Worm (Caenorhabditis elegans): Measurements from ENCODE around the gene dph-3.

The dph-3 gene

DNA sequence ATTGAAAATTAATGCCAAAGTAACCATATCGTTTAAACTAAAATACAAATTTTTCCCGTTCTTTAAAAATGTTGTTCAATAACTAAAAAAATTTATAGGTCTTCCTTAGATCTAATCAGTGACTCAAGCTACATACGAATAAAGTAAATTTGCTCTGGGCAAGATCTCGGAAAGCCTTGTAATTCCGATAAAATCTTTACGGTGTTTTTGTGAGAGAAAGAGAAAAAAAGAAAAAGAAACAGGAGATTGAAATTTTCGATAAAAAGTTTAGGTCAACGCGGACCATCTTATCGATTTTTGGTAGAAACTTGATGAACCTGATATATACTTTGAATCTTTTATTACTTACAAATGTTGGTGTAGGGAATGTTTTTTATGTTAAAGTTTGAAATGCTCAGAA lies 16.2 kb downstream of the dph-3 start:
- TF ChIP-seq T22C8.4 (GFP tag; IDR thresholded peaks at IDR 0.05) = no peak
- TF ChIP-seq ztf-23 (GFP tag; IDR thresholded peaks at IDR 0.05) = no peak
- no peak for TF ChIP-seq cog-1 (tag; optimal IDR thresholded peaks at IDR 0.05)
- no peak for TF ChIP-seq klf-2 (GFP tag; conservative IDR thresholded peaks at IDR 0.05)
- TF ChIP-seq tab-1 (GFP tag; IDR thresholded peaks at IDR 0.05) = no peak
- TF ChIP-seq ref-1 (GFP tag; conservative IDR thresholded peaks at IDR 0.05) = no peak

DNA sequence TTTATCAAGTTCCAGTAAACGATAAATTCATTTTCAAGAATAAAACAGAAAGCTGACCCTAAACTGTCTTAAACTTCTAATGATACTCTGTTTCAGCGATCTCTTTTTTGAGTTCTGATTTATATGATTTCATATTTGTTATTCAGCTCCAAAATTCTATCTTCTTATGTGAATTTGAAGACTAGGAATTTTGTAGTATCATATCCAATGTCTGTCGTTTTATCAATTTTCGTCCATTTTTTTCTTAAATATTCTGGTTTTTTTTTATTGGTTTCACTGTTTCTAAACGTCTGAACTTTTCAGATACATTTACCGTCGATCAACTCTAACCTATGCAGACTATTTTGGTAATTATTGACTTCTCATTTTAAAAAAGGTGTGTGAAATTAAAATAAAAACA lies 18.0 kb downstream of the dph-3 start, which contains the start of the genes nhr-138 and C28D4.18:
Gene nhr-138 (plus strand): TSS at position 304 of the 400 bp plus-strand sequence.
Gene C28D4.18 (plus strand): TSS at position 333 of the 400 bp plus-strand sequence.
- TF ChIP-seq ref-1 (GFP tag; conservative IDR thresholded peaks at IDR 0.05) (no peak), tab-1 (GFP tag; IDR thresholded peaks at IDR 0.05) (no peak), cog-1 (tag; optimal IDR thresholded peaks at IDR 0.05) (no peak), ztf-23 (GFP tag; IDR thresholded peaks at IDR 0.05) (no peak), T22C8.4 (GFP tag; IDR thresholded peaks at IDR 0.05) (no peak), flt-1 (GFP tag; IDR thresholded peaks at IDR 0.05) (no peak), med-1 (GFP tag; optimal IDR thresholded peaks at IDR 0.05; ENCODE audit: insufficient read depth) (no peak), ztf-29 (GFP tag; IDR thresholded peaks at IDR 0.05) (no peak), klf-2 (GFP tag; conservative IDR thresholded peaks at IDR 0.05) (no peak)

DNA sequence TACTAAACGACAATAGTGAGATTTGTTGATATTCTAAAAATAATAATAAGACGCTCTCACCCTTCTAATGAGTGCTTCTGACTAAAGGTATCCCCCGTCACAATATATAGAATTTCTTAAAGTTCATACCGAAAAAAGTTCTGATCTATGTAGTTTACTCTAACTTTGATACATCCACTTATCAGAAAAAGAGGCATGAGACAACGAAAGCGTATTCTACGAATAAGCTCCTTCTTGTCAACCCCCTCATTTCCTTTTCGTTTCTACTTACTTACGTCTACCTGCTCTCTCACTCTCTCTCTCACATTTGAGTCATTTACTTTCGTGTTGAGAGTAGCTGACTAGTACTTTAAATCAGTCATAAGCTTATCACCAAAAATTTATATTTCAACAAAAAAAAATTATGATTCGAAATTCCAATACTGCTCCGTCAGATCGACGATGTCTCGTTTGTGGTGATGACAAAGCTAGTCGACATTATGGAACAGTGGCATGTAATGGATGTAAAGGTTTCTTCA lies 18.6 kb downstream of the dph-3 start:
- no peak for TF ChIP-seq flt-1 (GFP tag; IDR thresholded peaks at IDR 0.05)
- no peak for TF ChIP-seq ztf-29 (GFP tag; IDR thresholded peaks at IDR 0.05)
- no peak for TF ChIP-seq klf-2 (GFP tag; conservative IDR thresholded peaks at IDR 0.05)
- TF ChIP-seq ref-1 (GFP tag; conservative IDR thresholded peaks at IDR 0.05) = no peak
- TF ChIP-seq cog-1 (tag; optimal IDR thresholded peaks at IDR 0.05) = no peak
- no peak for TF ChIP-seq med-1 (GFP tag; optimal IDR thresholded peaks at IDR 0.05; ENCODE audit: insufficient read depth)
- no peak for TF ChIP-seq T22C8.4 (GFP tag; IDR thresholded peaks at IDR 0.05)
- TF ChIP-seq ztf-23 (GFP tag; IDR thresholded peaks at IDR 0.05) = no peak
- TF ChIP-seq tab-1 (GFP tag; IDR thresholded peaks at IDR 0.05) = no peak

DNA sequence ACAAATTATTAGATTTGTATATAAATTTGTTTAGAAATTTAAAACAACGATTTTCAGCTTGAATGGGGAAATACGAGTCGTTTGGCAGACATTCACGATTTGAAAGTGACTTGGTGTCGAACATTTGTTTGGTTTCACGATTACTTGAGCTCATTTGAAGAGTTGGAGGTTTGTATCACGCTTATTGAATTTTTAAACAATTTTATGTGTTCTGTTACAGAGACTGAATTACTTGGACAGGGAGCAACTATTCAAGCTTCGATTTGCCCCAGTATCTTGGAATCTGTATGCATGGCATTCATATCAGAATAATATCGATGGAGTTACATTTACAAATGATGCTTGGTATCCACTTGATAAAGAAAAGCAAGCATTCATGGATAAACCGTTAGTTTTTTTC lies 20.3 kb downstream of the dph-3 start:
- no peak for TF ChIP-seq klf-2 (GFP tag; conservative IDR thresholded peaks at IDR 0.05)

DNA sequence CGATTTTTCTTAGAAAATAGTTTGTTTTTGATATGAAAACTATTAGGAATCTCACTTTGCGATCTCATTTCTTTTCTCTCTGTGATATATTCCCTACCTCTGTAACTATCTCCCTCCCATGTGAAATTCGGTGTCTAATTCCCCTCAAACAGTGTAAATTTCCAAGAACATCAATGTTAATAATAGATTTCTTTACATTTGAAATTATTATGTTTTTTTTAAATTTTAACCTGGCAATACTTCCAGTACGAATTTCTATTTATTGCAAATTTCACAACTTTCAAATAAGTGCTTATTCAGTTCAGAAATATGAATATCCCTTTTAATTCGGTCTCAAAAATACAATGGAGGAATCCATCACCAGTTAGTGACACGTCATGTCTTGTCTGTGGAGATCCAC lies 21.4 kb downstream of the dph-3 start, which contains the start of gene nhr-100:
Gene nhr-100 (plus strand): TSS at position 301 of the 400 bp plus-strand sequence.
- TF ChIP-seq med-1 (GFP tag; optimal IDR thresholded peaks at IDR 0.05; ENCODE audit: insufficient read depth) (no peak), tab-1 (GFP tag; IDR thresholded peaks at IDR 0.05) (no peak)

DNA sequence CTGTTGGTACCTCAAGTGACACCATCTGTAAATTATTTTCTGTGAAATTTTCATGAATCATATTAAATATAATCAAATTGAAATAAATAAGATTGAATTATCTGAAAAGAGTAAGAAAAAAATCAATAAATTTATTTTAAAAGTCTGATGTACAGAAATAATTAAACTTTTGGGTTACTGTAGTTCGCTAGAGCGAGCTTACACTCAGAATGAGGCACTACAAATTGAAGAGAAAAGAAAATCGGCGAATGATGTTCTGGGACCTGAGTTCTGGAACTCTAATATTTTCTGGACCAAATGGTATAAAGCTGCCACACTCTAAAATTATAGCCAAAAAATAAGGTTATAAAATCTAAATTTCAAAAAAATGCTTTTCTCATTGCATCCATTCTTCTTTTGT lies 27.0 kb downstream of the dph-3 start:
- TF ChIP-seq flt-1 (GFP tag; IDR thresholded peaks at IDR 0.05) (no peak), ztf-23 (GFP tag; IDR thresholded peaks at IDR 0.05) (no peak), ref-1 (GFP tag; conservative IDR thresholded peaks at IDR 0.05) (no peak), ztf-29 (GFP tag; IDR thresholded peaks at IDR 0.05) (no peak), T22C8.4 (GFP tag; IDR thresholded peaks at IDR 0.05) (no peak), cog-1 (tag; optimal IDR thresholded peaks at IDR 0.05) (no peak), tab-1 (GFP tag; IDR thresholded peaks at IDR 0.05) (no peak), med-1 (GFP tag; optimal IDR thresholded peaks at IDR 0.05; ENCODE audit: insufficient read depth) (no peak)

DNA sequence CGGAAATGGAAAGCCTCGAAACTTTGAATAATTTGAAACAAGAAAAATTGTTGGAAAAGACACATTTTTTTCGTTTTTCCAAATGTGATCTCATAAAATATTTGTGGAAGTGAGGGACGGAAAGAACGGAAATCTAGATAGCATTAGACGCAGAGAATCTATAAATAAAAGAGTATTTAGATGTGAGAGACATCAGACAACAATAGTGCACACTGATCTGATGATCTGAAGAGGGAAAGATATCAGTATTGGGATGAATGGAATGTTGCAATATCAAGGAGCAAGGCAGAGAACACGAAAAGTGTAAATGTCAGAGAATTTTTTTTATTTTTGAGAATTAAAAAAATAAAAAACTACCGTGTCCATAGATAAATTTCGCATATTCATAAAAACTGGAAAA lies 27.9 kb downstream of the dph-3 start:
- TF ChIP-seq T22C8.4 (GFP tag; IDR thresholded peaks at IDR 0.05) (no peak), ztf-23 (GFP tag; IDR thresholded peaks at IDR 0.05) (no peak), klf-2 (GFP tag; conservative IDR thresholded peaks at IDR 0.05) (no peak), ztf-29 (GFP tag; IDR thresholded peaks at IDR 0.05) (no peak), ref-1 (GFP tag; conservative IDR thresholded peaks at IDR 0.05) (no peak), cog-1 (tag; optimal IDR thresholded peaks at IDR 0.05) (no peak), med-1 (GFP tag; optimal IDR thresholded peaks at IDR 0.05; ENCODE audit: insufficient read depth) (no peak), flt-1 (GFP tag; IDR thresholded peaks at IDR 0.05) (no peak), tab-1 (GFP tag; IDR thresholded peaks at IDR 0.05) (no peak)

DNA sequence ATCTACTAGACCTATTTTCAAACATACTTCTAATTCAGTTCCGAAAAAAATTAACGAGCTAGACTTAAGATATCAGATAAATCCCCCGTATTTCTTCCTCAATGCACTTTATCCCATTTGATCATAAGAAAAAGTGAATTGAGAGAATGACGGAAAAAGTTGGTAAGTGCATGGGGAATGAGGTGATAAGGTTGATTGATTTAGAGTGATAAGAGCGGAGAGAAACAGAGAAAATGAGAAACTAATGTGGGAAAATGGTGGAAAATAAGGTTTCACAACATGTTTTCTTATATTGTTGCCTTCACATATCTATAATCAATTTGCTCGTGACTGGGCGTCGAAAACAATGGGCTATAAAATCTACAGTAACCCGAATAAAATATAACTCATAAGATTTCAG lies 28.8 kb downstream of the dph-3 start:
- no peak for TF ChIP-seq klf-2 (GFP tag; conservative IDR thresholded peaks at IDR 0.05)
- TF ChIP-seq tab-1 (GFP tag; IDR thresholded peaks at IDR 0.05) = no peak
- TF ChIP-seq flt-1 (GFP tag; IDR thresholded peaks at IDR 0.05) = no peak
- TF ChIP-seq med-1 (GFP tag; optimal IDR thresholded peaks at IDR 0.05; ENCODE audit: insufficient read depth) = no peak
- TF ChIP-seq ref-1 (GFP tag; conservative IDR thresholded peaks at IDR 0.05) = no peak
- no peak for TF ChIP-seq cog-1 (tag; optimal IDR thresholded peaks at IDR 0.05)
- no peak for TF ChIP-seq T22C8.4 (GFP tag; IDR thresholded peaks at IDR 0.05)
- no peak for TF ChIP-seq ztf-29 (GFP tag; IDR thresholded peaks at IDR 0.05)

DNA sequence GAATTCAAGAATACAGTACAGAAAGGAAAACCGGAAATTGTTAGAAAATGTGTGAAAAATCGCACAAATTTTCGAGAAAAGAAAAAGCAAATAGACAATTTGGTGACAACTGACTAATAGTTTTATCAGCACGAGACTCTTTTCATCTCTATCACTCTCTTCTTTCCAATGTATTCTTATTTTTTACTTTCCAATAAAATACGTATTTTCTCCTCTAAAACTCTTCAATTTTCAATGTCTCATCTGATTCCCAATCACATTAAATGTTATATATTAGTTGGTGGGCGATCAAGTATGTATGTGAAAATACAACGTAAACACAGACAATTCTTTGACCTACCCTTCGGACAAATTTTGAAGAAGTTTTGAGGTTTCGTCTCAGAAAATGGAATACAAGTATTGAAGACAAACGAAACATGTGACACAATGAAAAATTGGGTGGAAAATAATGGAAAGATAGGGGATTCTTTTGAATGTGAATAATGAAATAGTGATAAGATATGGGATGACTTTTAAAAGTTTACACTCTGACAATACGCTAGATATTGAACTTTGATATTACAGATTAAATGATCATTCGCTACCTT lies 30.4 kb downstream of the dph-3 start, which contains the start of gene cka-1:
Gene cka-1 (minus strand): TSS at position 418 of the 587 bp plus-strand sequence.
- no peak for TF ChIP-seq T22C8.4 (GFP tag; IDR thresholded peaks at IDR 0.05)

DNA sequence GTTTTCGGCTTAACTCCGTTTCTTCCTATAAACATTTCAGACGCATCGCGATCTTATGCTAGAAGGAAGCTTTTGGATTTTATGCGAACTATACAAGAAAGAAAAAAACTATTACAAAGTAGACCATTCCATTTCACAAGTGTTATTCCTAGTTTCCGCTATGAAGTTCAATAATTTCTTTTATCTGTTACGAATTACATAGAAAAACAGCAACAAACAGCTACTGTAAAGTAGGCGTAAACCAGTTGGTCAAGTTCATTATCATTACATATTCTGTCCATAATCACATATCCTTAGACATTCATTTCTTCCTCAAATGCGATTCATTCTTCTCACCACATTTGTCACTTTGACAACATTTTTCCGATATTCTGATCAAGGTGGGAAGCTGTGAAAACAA lies 31.2 kb downstream of the dph-3 start, which contains the start of gene C28D4.10:
Gene C28D4.10 (plus strand): TSS at position 301 of the 400 bp plus-strand sequence.
- TF ChIP-seq T22C8.4 (GFP tag; IDR thresholded peaks at IDR 0.05) (no peak), klf-2 (GFP tag; conservative IDR thresholded peaks at IDR 0.05) (no peak), tab-1 (GFP tag; IDR thresholded peaks at IDR 0.05) (no peak), med-1 (GFP tag; optimal IDR thresholded peaks at IDR 0.05; ENCODE audit: insufficient read depth) (no peak), ztf-23 (GFP tag; IDR thresholded peaks at IDR 0.05) (no peak), flt-1 (GFP tag; IDR thresholded peaks at IDR 0.05) (no peak)

Measured in whole organism, midembryonic.